Fruit fly (Drosophila melanogaster) whole organism, embryonic: ENCODE data around the gene CG4133.

ENCODE experiments used
- ATbp ChIP-seq: fragments of 200-800 bp; sonication (Bioruptor generic); optimal IDR thresholded peaks from 2 replicates; lab custom pipeline; 2017; ENCODE audit warnings: missing biosample characterization, mild to moderate bottlenecking, missing genetic modification characterization, missing genetic modification reagents
- Aef1 ChIP-seq: fragments of 200-800 bp; sonication (Bioruptor generic); IDR thresholded peaks from 3 replicates; pipeline ENCODE4 v1.3.6; 2022; ENCODE audit warnings: missing biosample characterization, missing genetic modification characterization
- Atf3 ChIP-seq: fragments of 200-800 bp; sonication (Bioruptor generic); optimal IDR thresholded peaks from 3 replicates; lab custom pipeline; 2016; ENCODE audit warnings: missing biosample characterization, missing genetic modification characterization
- CG10565 ChIP-seq: fragments of 200-800 bp; sonication (Bioruptor generic); optimal IDR thresholded peaks from 3 replicates; lab custom pipeline; 2016; ENCODE audit warnings: missing biosample characterization, mild to moderate bottlenecking, missing genetic modification characterization
- CG11560 ChIP-seq: fragments of 200-800 bp; sonication (Bioruptor generic); IDR thresholded peaks from 3 replicates; pipeline ENCODE4 v1.3.6; 2022; ENCODE audit warnings: missing biosample characterization, missing genetic modification characterization
- CG11696 ChIP-seq: fragments of 200-800 bp; sonication (Bioruptor generic); IDR thresholded peaks from 2 replicates; pipeline ENCODE4 v1.3.6; 2022; ENCODE audit warnings: missing biosample characterization, missing genetic modification characterization
- CG12391 ChIP-seq: fragments of 200-800 bp; sonication (Bioruptor generic); optimal IDR thresholded peaks from 3 replicates; lab custom pipeline; 2018; ENCODE audit warnings: missing biosample characterization, mild to moderate bottlenecking, missing genetic modification characterization, moderate library complexity
- CG12942 ChIP-seq: fragments of 200-800 bp; sonication (Bioruptor generic); optimal IDR thresholded peaks from 3 replicates; lab custom pipeline; 2016; ENCODE audit warnings: missing biosample characterization, missing genetic modification characterization
- CG15073 ChIP-seq: fragments of 200-800 bp; sonication (Bioruptor generic); optimal IDR thresholded peaks from 2 replicates; lab custom pipeline; 2016; ENCODE audit warnings: missing biosample characterization, missing genetic modification characterization
- CG16813 ChIP-seq: fragments of 200-800 bp; sonication (Bioruptor generic); IDR thresholded peaks from 3 replicates; pipeline ENCODE4 v1.3.6; 2022; ENCODE audit warnings: missing biosample characterization, missing genetic modification characterization; ENCODE audit not compliant: partially characterized antibody
- CG17328 ChIP-seq: fragments of 200-800 bp; sonication (Bioruptor generic); IDR thresholded peaks from 2 replicates; pipeline ENCODE4 v1.3.6; 2022; ENCODE audit warnings: missing biosample characterization, missing genetic modification characterization
- CG17361 ChIP-seq: fragments of 200-800 bp; sonication (Bioruptor generic); IDR thresholded peaks from 3 replicates; pipeline ENCODE4 v1.3.6; 2022; ENCODE audit warnings: missing biosample characterization, missing genetic modification characterization
- CG1792 ChIP-seq: fragments of 200-800 bp; sonication (Bioruptor generic); optimal IDR thresholded peaks from 2 replicates; lab custom pipeline; 2016; ENCODE audit warnings: missing biosample characterization, missing genetic modification characterization
- CG18764 ChIP-seq: fragments of 200-800 bp; sonication (Bioruptor generic); optimal IDR thresholded peaks from 3 replicates; lab custom pipeline; 2016; ENCODE audit warnings: missing biosample characterization, missing genetic modification characterization
- CG31388 ChIP-seq: fragments of 200-800 bp; sonication (Bioruptor generic); optimal IDR thresholded peaks from 2 replicates; lab custom pipeline; 2016; ENCODE audit warnings: missing biosample characterization, missing genetic modification characterization
- CG4282 ChIP-seq: fragments of 200-800 bp; sonication (Bioruptor generic); optimal IDR thresholded peaks from 2 replicates; lab custom pipeline; 2016; ENCODE audit warnings: missing biosample characterization, missing genetic modification characterization
- CG7372 ChIP-seq: fragments of 200-800 bp; sonication (Bioruptor generic); IDR thresholded peaks from 2 replicates; pipeline ENCODE4 v1.3.6; 2022; ENCODE audit warnings: missing biosample characterization, missing genetic modification characterization
- CG7987 ChIP-seq: fragments of 200-800 bp; sonication (Bioruptor generic); optimal IDR thresholded peaks from 2 replicates; lab custom pipeline; 2018; ENCODE audit warnings: missing biosample characterization, mild to moderate bottlenecking, missing genetic modification characterization, moderate library complexity
- CG8281 ChIP-seq: fragments of 200-800 bp; sonication (Bioruptor generic); optimal IDR thresholded peaks from 2 replicates; lab custom pipeline; 2018; ENCODE audit warnings: missing biosample characterization, mild to moderate bottlenecking, missing genetic modification characterization, moderate library complexity
- CG8478 ChIP-seq: fragments of >200 bp; optimal IDR thresholded peaks from 2 replicates; lab custom pipeline; 2018
- CG8944 ChIP-seq: fragments of 200-800 bp; sonication (Bioruptor generic); optimal IDR thresholded peaks from 3 replicates; lab custom pipeline; 2016; ENCODE audit warnings: missing biosample characterization, missing genetic modification characterization
- D19A ChIP-seq: fragments of 200-800 bp; optimal IDR thresholded peaks from 3 replicates; lab custom pipeline; 2019; ENCODE audit warnings: missing biosample characterization, mild to moderate bottlenecking, missing genetic modification characterization, moderate library complexity
- Ets65A ChIP-seq: fragments of 200-800 bp; sonication (Bioruptor generic); peaks from one replicate; lab custom pipeline; 2016; ENCODE audit warnings: missing biosample characterization, missing genetic modification characterization
- Gug ChIP-seq: fragments of 200-800 bp; sonication (Bioruptor generic); IDR thresholded peaks from 4 replicates; pipeline ENCODE4 v1.3.6; 2022; ENCODE audit warnings: missing biosample characterization, missing genetic modification characterization
- Meics ChIP-seq: fragments of 200-800 bp; sonication (Bioruptor generic); optimal IDR thresholded peaks from 2 replicates; lab custom pipeline; 2017; ENCODE audit warnings: missing biosample characterization, mild to moderate bottlenecking, missing genetic modification characterization
- Nf-YB ChIP-seq: fragments of 200-800 bp; sonication (Bioruptor generic); optimal IDR thresholded peaks from 3 replicates; lab custom pipeline; 2019; ENCODE audit warnings: missing biosample characterization, mild to moderate bottlenecking, missing genetic modification characterization, moderate library complexity
- Nf-YC ChIP-seq: fragments of 200-800 bp; optimal IDR thresholded peaks from 3 replicates; lab custom pipeline; 2019; ENCODE audit warnings: missing biosample characterization, mild to moderate bottlenecking, missing genetic modification characterization, moderate library complexity
- Scr ChIP-seq: fragments of 200-800 bp; sonication (Bioruptor generic); IDR thresholded peaks from 2 replicates; pipeline ENCODE4 v1.3.6; 2022; ENCODE audit warnings: missing biosample characterization, missing genetic modification characterization; ENCODE audit not compliant: partially characterized antibody
- bowl ChIP-seq: fragments of 200-800 bp; sonication (Bioruptor generic); IDR thresholded peaks from 2 replicates; pipeline ENCODE4 v1.3.6; 2022; ENCODE audit warnings: missing biosample characterization, missing genetic modification characterization
- dan ChIP-seq: fragments of 200-800 bp; sonication (Bioruptor generic); IDR thresholded peaks from 2 replicates; pipeline ENCODE4 v1.3.6; 2022; ENCODE audit warnings: missing biosample characterization, missing genetic modification characterization
- dimm ChIP-seq: fragments of 200-800 bp; sonication (Bioruptor generic); IDR thresholded peaks from 2 replicates; pipeline ENCODE4 v1.3.6; 2022; ENCODE audit warnings: missing biosample characterization, missing genetic modification characterization
- en ChIP-seq: fragments of 200-800 bp; sonication (Bioruptor generic); optimal IDR thresholded peaks from 2 replicates; lab custom pipeline; 2016; ENCODE audit warnings: missing biosample characterization, missing genetic modification characterization
- fd102C ChIP-seq: fragments of 200-800 bp; sonication (Bioruptor generic); optimal IDR thresholded peaks from 2 replicates; lab custom pipeline; 2018; ENCODE audit warnings: missing biosample characterization, mild to moderate bottlenecking, missing genetic modification characterization, moderate library complexity
- fd64A ChIP-seq: fragments of 200-800 bp; sonication (Bioruptor generic); optimal IDR thresholded peaks from 3 replicates; lab custom pipeline; 2018; ENCODE audit warnings: missing biosample characterization, mild to moderate bottlenecking, missing genetic modification characterization
- gsb ChIP-seq: fragments of 200-800 bp; sonication (Bioruptor generic); IDR thresholded peaks from 2 replicates; pipeline ENCODE4 v1.3.6; 2022; ENCODE audit warnings: missing biosample characterization, missing genetic modification characterization
- kay ChIP-seq: fragments of 200-800 bp; sonication (Bioruptor generic); optimal IDR thresholded peaks from 2 replicates; lab custom pipeline; 2016; ENCODE audit warnings: missing biosample characterization, missing genetic modification characterization
- lab ChIP-seq: fragments of 200-800 bp; sonication (Bioruptor generic); optimal IDR thresholded peaks from 3 replicates; lab custom pipeline; 2017; ENCODE audit warnings: missing biosample characterization, missing genetic modification characterization, mild to moderate bottlenecking, moderate library complexity, missing genetic modification reagents
- odd ChIP-seq: fragments of 200-800 bp; sonication (Bioruptor generic); optimal IDR thresholded peaks from 2 replicates; lab custom pipeline; 2017; ENCODE audit warnings: missing biosample characterization, mild to moderate bottlenecking, missing genetic modification characterization
- otp ChIP-seq: fragments of 200-800 bp; sonication (Bioruptor generic); IDR thresholded peaks from 3 replicates; pipeline ENCODE4, ENCODE4 v1.3.6; 2022; ENCODE audit warnings: missing biosample characterization, missing genetic modification characterization
- psq ChIP-seq: fragments of 200-800 bp; sonication (Bioruptor generic); optimal IDR thresholded peaks from 2 replicates; lab custom pipeline; 2017; ENCODE audit warnings: missing biosample characterization, missing genetic modification characterization
- pzg ChIP-seq: fragments of 200-800 bp; sonication (Bioruptor generic); optimal IDR thresholded peaks from 3 replicates; lab custom pipeline; 2018; ENCODE audit warnings: missing biosample characterization, mild to moderate bottlenecking, missing genetic modification characterization, moderate library complexity
- rib ChIP-seq: fragments of 200-800 bp; sonication (Bioruptor generic); IDR thresholded peaks from 2 replicates; pipeline ENCODE4 v1.3.6; 2022; ENCODE audit warnings: missing biosample characterization, missing genetic modification characterization
- sd ChIP-seq: fragments of 200-800 bp; sonication (Bioruptor generic); optimal IDR thresholded peaks from 3 replicates; lab custom pipeline; 2018; ENCODE audit warnings: missing biosample characterization, mild to moderate bottlenecking, missing genetic modification characterization, moderate library complexity
- shn ChIP-seq: fragments of 200-800 bp; sonication (Bioruptor generic); optimal IDR thresholded peaks from 3 replicates; lab custom pipeline; 2016; ENCODE audit warnings: missing biosample characterization, missing genetic modification characterization
- sisA ChIP-seq: fragments of 200-800 bp; sonication (Bioruptor generic); IDR thresholded peaks from 2 replicates; pipeline ENCODE4 v1.3.6; 2022; ENCODE audit warnings: missing biosample characterization, missing genetic modification characterization
- slou ChIP-seq: fragments of 200-800 bp; sonication (Bioruptor generic); optimal IDR thresholded peaks from 3 replicates; lab custom pipeline; 2016; ENCODE audit warnings: missing biosample characterization, missing genetic modification characterization
- ssp ChIP-seq: fragments of 200-800 bp; sonication (Bioruptor generic); IDR thresholded peaks from 2 replicates; pipeline ENCODE4 v1.3.6; 2022; ENCODE audit warnings: missing biosample characterization, missing genetic modification characterization
- tap ChIP-seq: fragments of 200-800 bp; optimal IDR thresholded peaks from 3 replicates; lab custom pipeline; 2019; ENCODE audit warnings: missing biosample characterization, mild to moderate bottlenecking, missing genetic modification characterization, moderate library complexity
- tio ChIP-seq: fragments of 200-800 bp; sonication (Bioruptor generic); optimal IDR thresholded peaks from 2 replicates; lab custom pipeline; 2017; ENCODE audit warnings: missing biosample characterization, missing genetic modification characterization, inconsistent platforms
- toy ChIP-seq: fragments of 200-800 bp; sonication (Bioruptor generic); IDR thresholded peaks from 2 replicates; pipeline ENCODE4 v1.3.6; 2022; ENCODE audit warnings: missing biosample characterization, missing genetic modification characterization
- vfl ChIP-seq: fragments of 200-800 bp; sonication (Bioruptor generic); optimal IDR thresholded peaks from 2 replicates; lab custom pipeline; 2016; ENCODE audit warnings: missing biosample characterization, missing genetic modification characterization
- vnd ChIP-seq: fragments of 200-800 bp; sonication (Bioruptor generic); IDR thresholded peaks from 3 replicates; pipeline ENCODE4 v1.3.6; 2022; ENCODE audit warnings: missing biosample characterization, missing genetic modification characterization; ENCODE audit not compliant: partially characterized antibody

Gene CG4133

DNA sequence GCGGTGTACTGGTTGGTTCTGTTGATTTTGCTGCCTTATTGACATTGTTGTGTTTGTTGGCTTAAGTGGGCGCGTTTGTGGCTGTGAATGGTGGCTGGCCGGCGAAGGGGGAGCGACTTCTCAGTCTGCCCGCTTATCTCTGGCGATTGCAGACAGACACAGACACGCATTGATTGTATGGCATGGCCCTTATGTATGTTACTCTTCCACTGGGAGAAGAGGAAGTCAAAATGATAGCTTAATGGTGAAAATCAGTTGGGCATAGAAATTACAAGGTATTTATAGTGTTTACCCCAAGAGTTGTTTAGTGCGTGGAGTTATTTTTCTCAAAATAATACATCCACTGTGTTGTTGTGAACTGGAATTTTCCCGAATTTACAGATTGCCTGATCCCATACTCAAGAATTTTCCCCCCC lies 30.5 kb downstream of the CG4133 start (continued):
- TF ChIP-seq toy (GFP tag; lab: Robert Waterston, UW) (peak; percentile 55; the same call in 1 of the 2 replicates), odd (peak; percentile 95), vfl (GFP tag; lab: Kevin White, UChicago) (peak; percentile 24), rib (GFP tag; lab: Robert Waterston, UW) (peak; percentile 90), CG1792 (GFP tag; lab: Kevin White, UChicago) (peak; percentile 96), kay (GFP tag; lab: Kevin White, UChicago) (peak; percentile 85), CG10565 (GFP tag; lab: Kevin White, UChicago) (peak; percentile 72), Scr (GFP tag; lab: Robert Waterston, UW) (no peak), CG12391 (tag; lab: Kevin White, UChicago) (peak; percentile 65), otp (GFP tag; lab: Robert Waterston, UW) (peak; percentile 94), Nf-YC (tag; lab: Kevin White, UChicago) (peak; percentile 74), ssp (GFP tag; lab: Robert Waterston, UW) (peak; percentile 44; the same call in 1 of the 2 replicates), CG7372 (0 out of 2 replicates have a peak, but pooled peaks have one; percentile 36), Meics (peak; percentile 83), tap (tag; lab: Kevin White, UChicago) (peak; percentile 76), CG11560 (tag; lab: Robert Waterston, UW) (0 out of 3 replicates have a peak, but pooled peaks have one; percentile 22), CG11696 (peak; percentile 80), CG15073 (peak; percentile 23), CG31388 (GFP tag; lab: Kevin White, UChicago) (peak; percentile 56), en (GFP tag; lab: Kevin White, UChicago) (peak; percentile 86), pzg (peak; percentile 11), D19A (tag; lab: Kevin White, UChicago) (peak; percentile 70), CG17361 (GFP tag; lab: Robert Waterston, UW) (peak; percentile 70; the same call in 2 of the 3 replicates), lab (GFP tag; lab: Kevin White, UChicago) (peak; percentile 97), psq (GFP tag; lab: Kevin White, UChicago) (peak; percentile 83), dimm (GFP tag; lab: Robert Waterston, UW) (peak; percentile 53; the same call in 1 of the 2 replicates), vnd (GFP tag; lab: Robert Waterston, UW) (no peak), Ets65A (peak; percentile 91), Gug (GFP tag; lab: Robert Waterston, UW) (peak; percentile 23; the same call in 1 of the 4 replicates), ATbp (peak; percentile 99), Nf-YB (GFP tag; lab: Kevin White, UChicago) (peak; percentile 76), CG8944 (GFP tag; lab: Kevin White, UChicago) (peak; percentile 86), CG18764 (GFP tag; lab: Kevin White, UChicago) (peak; percentile 89), fd64A (GFP tag; lab: Kevin White, UChicago) (peak; percentile 96), bowl (GFP tag; lab: Robert Waterston, UW) (peak; percentile 72), gsb (peak; percentile 62), CG16813 (GFP tag; lab: Robert Waterston, UW) (no peak), CG4282 (GFP tag; lab: Kevin White, UChicago) (peak; percentile 90), CG7987 (peak; percentile 95), CG8281 (tag; lab: Kevin White, UChicago) (peak; percentile 72), sisA (GFP tag; lab: Robert Waterston, UW) (peak; percentile 34), CG17328 (GFP tag; lab: Robert Waterston, UW) (peak; percentile 84), sd (tag; lab: Kevin White, UChicago) (peak; percentile 82), CG8478 (no peak), tio (GFP tag; lab: Kevin White, UChicago) (peak; percentile 72), CG12942 (GFP tag; lab: Kevin White, UChicago) (peak; percentile 92), fd102C (GFP tag; lab: Kevin White, UChicago) (peak; percentile 90), Atf3 (GFP tag; lab: Kevin White, UChicago) (peak; percentile 86), shn (GFP tag; lab: Kevin White, UChicago) (peak; percentile 82), Aef1 (GFP tag; lab: Robert Waterston, UW) (peak; percentile 60; the same call in 2 of the 3 replicates), slou (GFP tag; lab: Kevin White, UChicago) (peak; percentile 67), dan (GFP tag; lab: Robert Waterston, UW) (no peak)
